Fruit fly (Drosophila melanogaster) whole organism: Measurements from ENCODE around the gene CG10428.
A peak's percentile ranks its signal among the peaks of the same experiment; 100 is the strongest.

ENCODE experiments used
- CG8478 ChIP-seq: fragments of >200 bp; optimal IDR thresholded peaks from 2 replicates; lab custom pipeline; 2018; ENCODE audit warnings: inconsistent platforms
- EcR ChIP-seq, 2 experiments: fragments of >200 bp; optimal IDR thresholded peaks; 2 replicates each; lab custom pipeline; 2017; ENCODE audit warnings: missing biosample characterization in 2 of 2, missing genetic modification characterization in 2 of 2, missing genetic modification reagents in 2 of 2

dm6 chr2L:18947515-18947998 is 1.1 kb upstream of the CG10428 start:
- TF ChIP-seq CG8478 (lab: Kevin White, UChicago) = peak; percentile 22
- peak in 1 of 2 experiments; percentile 78 for TF ChIP-seq EcR (GFP tag; optimal IDR thresholded peaks at IDR 0.05; lab: Kevin White, UChicago)
